Fruit fly (Drosophila melanogaster) S2 (cell line): ENCODE results near the gene CG33181.

Experiments
- CG8478 ChIP-seq: fragments of >200 bp; optimal IDR thresholded peaks from 2 replicates; lab custom pipeline; 2018
- CTCF ChIP-seq, 2 experiments: fragments of >200 bp; optimal IDR thresholded peaks; 2 replicates each; lab custom pipeline; 2018

- TF ChIP-seq CG8478 (lab: Kevin White, UChicago) (no peak), CTCF (optimal IDR thresholded peaks at IDR 0.05; lab: Kevin White, UChicago) (no peak)
Measured at dm6 chrX:8444279-8444678, 44.9 kb upstream of the CG33181 start.
